Worm (Caenorhabditis elegans): ENCODE measurements around the gene C36A4.10.
"Not testable (repeated sequence)": the region's sequence is repeated elsewhere in the genome, so short reads cannot be mapped to it uniquely, and the experiment has no call there.

ce11 chrIII:3857007-3857406, 25.7 kb upstream of the C36A4.10 start:
- not testable (repeated sequence) for TF ChIP-seq F10B5.3 (tag; optimal IDR thresholded peaks at IDR 0.05); ama-1 (optimal IDR thresholded peaks at IDR 0.05); unc-130 (GFP tag; optimal IDR thresholded peaks at IDR 0.05); ceh-82 (tag; optimal IDR thresholded peaks at IDR 0.05); lir-3 (tag; optimal IDR thresholded peaks at IDR 0.05); nhr-25 (tag; optimal IDR thresholded peaks at IDR 0.05; ENCODE audit: borderline replicate concordance, insufficient read depth); ZK546.5 (tag; optimal IDR thresholded peaks at IDR 0.05); aly-2 (tag; optimal IDR thresholded peaks at IDR 0.05); set-16 (GFP tag; IDR thresholded peaks at IDR 0.05); nhr-11 (tag; optimal IDR thresholded peaks at IDR 0.05); nhr-77 (tag; optimal IDR thresholded peaks at IDR 0.05); spr-3 (GFP tag; optimal IDR thresholded peaks at IDR 0.05)
